Worm (Caenorhabditis elegans) whole organism, late embryonic: Measurements from ENCODE around the gene aakg-1.

Experiments
- ceh-34 ChIP-seq: sonication (generic microtip); optimal IDR thresholded peaks from 2 replicates; lab custom pipeline; 2016; ENCODE audit warnings: mild to moderate bottlenecking, missing genetic modification characterization, missing compliant biosample characterization
- elt-4 ChIP-seq: sonication (generic microtip); optimal IDR thresholded peaks from 2 replicates; lab custom pipeline; 2016; ENCODE audit warnings: missing genetic modification characterization, missing compliant biosample characterization
- fkh-10 ChIP-seq: fragments of 150-350 bp; optimal IDR thresholded peaks from 2 replicates; lab custom pipeline; 2014; ENCODE audit warnings: missing biosample characterization, missing genetic modification reagents, missing genetic modification characterization
- mec-3 ChIP-seq: sonication (generic microtip); optimal IDR thresholded peaks from 2 replicates; lab custom pipeline; 2016; ENCODE audit warnings: borderline replicate concordance, missing genetic modification characterization, missing compliant biosample characterization
- pha-4 ChIP-seq: fragments of 150-350 bp; optimal IDR thresholded peaks from 2 replicates; lab custom pipeline; 2018; ENCODE audit warnings: missing biosample characterization, missing genetic modification reagents, missing genetic modification characterization
- sox-2 ChIP-seq: fragments of 200-800 bp; sonication (Bioruptor generic); IDR thresholded peaks from 2 replicates; pipeline ENCODE4 v1.3.6; 2022; ENCODE audit warnings: missing genetic modification reagents, missing genetic modification characterization, missing compliant biosample characterization

- TF ChIP-seq fkh-10 (GFP tag; lab: Kevin White, UChicago) = peak; percentile 37
- TF ChIP-seq pha-4 (tag; lab: Kevin White, UChicago) = no peak
- TF ChIP-seq elt-4 (tag; lab: Kevin White, UChicago) = no peak
- TF ChIP-seq ceh-34 (tag; lab: Kevin White, UChicago) = peak; percentile 84
- TF ChIP-seq sox-2 = no peak; the same call in 1 of the 2 replicates
- TF ChIP-seq mec-3 (tag; lab: Kevin White, UChicago) = no peak
Measured at ce11 chrIII:12608220-12608958, 33.2 kb upstream of the aakg-1 start, which contains the start of gene epc-1.
